Fruit fly (Drosophila melanogaster) whole organism, embryonic: ENCODE data around the gene CG10147.

ENCODE experiments used
- Awh ChIP-seq: fragments of 200-800 bp; sonication (Bioruptor generic); IDR thresholded peaks from 2 replicates; pipeline ENCODE4, ENCODE4 v1.3.6; 2022; ENCODE audit warnings: missing biosample characterization, missing genetic modification characterization
- Blimp-1 ChIP-seq: fragments of 200-800 bp; sonication (Bioruptor generic); optimal IDR thresholded peaks from 3 replicates; lab custom pipeline; 2018; ENCODE audit warnings: missing biosample characterization, missing genetic modification characterization, mild to moderate bottlenecking, moderate library complexity, missing genetic modification reagents
- Bteb2 ChIP-seq: fragments of 200-800 bp; sonication (Bioruptor generic); optimal IDR thresholded peaks from 2 replicates; lab custom pipeline; 2016; ENCODE audit warnings: missing biosample characterization, missing genetic modification characterization
- CG1024 ChIP-seq: fragments of 200-800 bp; sonication (Bioruptor generic); IDR thresholded peaks from 2 replicates; pipeline ENCODE4 v1.3.6; 2022; ENCODE audit warnings: missing biosample characterization, missing genetic modification characterization
- CG11723 ChIP-seq: fragments of 200-800 bp; sonication (Bioruptor generic); optimal IDR thresholded peaks from 2 replicates; lab custom pipeline; 2017; ENCODE audit warnings: missing biosample characterization, mild to moderate bottlenecking, missing genetic modification characterization
- CG12659 ChIP-seq: fragments of 200-800 bp; sonication (Bioruptor generic); optimal IDR thresholded peaks from 3 replicates; lab custom pipeline; 2017; ENCODE audit warnings: mild to moderate bottlenecking, missing biosample characterization, missing genetic modification reagents, missing genetic modification characterization
- CG13123 ChIP-seq: fragments of 200-800 bp; sonication (Bioruptor generic); optimal IDR thresholded peaks from 2 replicates; lab custom pipeline; 2016; ENCODE audit warnings: missing biosample characterization, missing genetic modification characterization
- CG14965 ChIP-seq: fragments of 200-800 bp; sonication (Bioruptor generic); optimal IDR thresholded peaks from 2 replicates; lab custom pipeline; 2016; ENCODE audit warnings: missing biosample characterization, missing genetic modification characterization, borderline replicate concordance
- CG17568 ChIP-seq: fragments of 200-800 bp; sonication (Bioruptor generic); optimal IDR thresholded peaks from 2 replicates; lab custom pipeline; 2018; ENCODE audit warnings: missing biosample characterization, mild to moderate bottlenecking, missing genetic modification characterization, moderate library complexity
- CG3065 ChIP-seq: fragments of 200-800 bp; sonication (Bioruptor generic); optimal IDR thresholded peaks from 2 replicates; lab custom pipeline; 2016; ENCODE audit warnings: missing biosample characterization, missing genetic modification characterization
- CG3726 ChIP-seq: fragments of 200-800 bp; sonication (Bioruptor generic); IDR thresholded peaks from 3 replicates; pipeline ENCODE4, ENCODE4 v1.3.6; 2022; ENCODE audit warnings: missing biosample characterization, missing genetic modification characterization
- CG4328 ChIP-seq: fragments of 200-800 bp; sonication (Bioruptor generic); optimal IDR thresholded peaks from 3 replicates; lab custom pipeline; 2017; ENCODE audit warnings: missing biosample characterization, missing genetic modification reagents, missing genetic modification characterization
- CG6689 ChIP-seq: fragments of 200-800 bp; sonication (Bioruptor generic); IDR thresholded peaks from 2 replicates; pipeline ENCODE4 v1.3.6; 2022; ENCODE audit warnings: missing biosample characterization, missing genetic modification characterization
- CG7928 ChIP-seq: fragments of 200-800 bp; sonication (Bioruptor generic); optimal IDR thresholded peaks from 2 replicates; lab custom pipeline; 2017; ENCODE audit warnings: missing biosample characterization, mild to moderate bottlenecking, missing genetic modification characterization
- CG8944 ChIP-seq: fragments of 200-800 bp; sonication (Bioruptor generic); optimal IDR thresholded peaks from 3 replicates; lab custom pipeline; 2016; ENCODE audit warnings: missing biosample characterization, missing genetic modification characterization
- CG9876 ChIP-seq: fragments of 200-800 bp; sonication (Bioruptor generic); optimal IDR thresholded peaks from 2 replicates; lab custom pipeline; 2016; ENCODE audit warnings: missing biosample characterization, missing genetic modification characterization
- Dbx ChIP-seq: fragments of 200-800 bp; sonication (Bioruptor generic); IDR thresholded peaks from 3 replicates; pipeline ENCODE4 v1.3.6; 2022; ENCODE audit warnings: missing biosample characterization, missing genetic modification characterization
- Dfd ChIP-seq, 2 experiments: fragments of >200 bp; optimal IDR thresholded peaks; 2 replicates each; lab custom pipeline; 2017; ENCODE audit warnings: missing biosample characterization in 2 of 2, missing genetic modification characterization in 2 of 2
- Hr51 ChIP-seq, 2 experiments: fragments of 200-800 bp; sonication (Bioruptor generic); optimal IDR thresholded peaks; 2 replicates in 1 of 2; 3 replicates in 1 of 2; lab custom pipeline; 2016 to 2018; ENCODE audit warnings: missing biosample characterization in 2 of 2, missing genetic modification characterization in 2 of 2, mild to moderate bottlenecking in 1 of 2, moderate library complexity in 1 of 2
- MESR4 ChIP-seq: fragments of 200-800 bp; sonication (Bioruptor generic); optimal IDR thresholded peaks from 2 replicates; lab custom pipeline; 2018; ENCODE audit warnings: missing biosample characterization, mild to moderate bottlenecking, missing genetic modification characterization, moderate library complexity
- NK7.1 ChIP-seq: fragments of 200-800 bp; sonication (Bioruptor generic); optimal IDR thresholded peaks from 3 replicates; lab custom pipeline; 2016; ENCODE audit warnings: missing biosample characterization, missing genetic modification characterization
- Xbp1 ChIP-seq: fragments of 200-800 bp; sonication (Bioruptor generic); optimal IDR thresholded peaks from 3 replicates; lab custom pipeline; 2016; ENCODE audit warnings: missing biosample characterization, mild to moderate bottlenecking, missing genetic modification characterization
- abd-A ChIP-seq: fragments of 200-800 bp; sonication (Bioruptor generic); optimal IDR thresholded peaks from 3 replicates; lab custom pipeline; 2019; ENCODE audit warnings: missing biosample characterization, mild to moderate bottlenecking, missing genetic modification characterization, moderate library complexity
- bsh ChIP-seq, 2 experiments: fragments of 200-800 bp; sonication (Bioruptor generic); optimal IDR thresholded peaks; 2 replicates each; lab custom pipeline; 2017 to 2018; ENCODE audit warnings: mild to moderate bottlenecking in 2 of 2, missing biosample characterization in 2 of 2, missing genetic modification characterization in 2 of 2, moderate library complexity in 1 of 2
- chif ChIP-seq, 2 experiments: fragments of 200-800 bp; sonication (Bioruptor generic); optimal IDR thresholded peaks; 3 replicates each; lab custom pipeline; 2016; ENCODE audit warnings: missing biosample characterization in 2 of 2, missing genetic modification characterization in 2 of 2
- chm ChIP-seq: fragments of 200-800 bp; sonication (Bioruptor generic); IDR thresholded peaks from 2 replicates; pipeline ENCODE4 v1.3.6; 2022; ENCODE audit warnings: missing biosample characterization, missing genetic modification characterization
- chn ChIP-seq: fragments of 200-800 bp; sonication (Bioruptor generic); optimal IDR thresholded peaks from 2 replicates; lab custom pipeline; 2016; ENCODE audit warnings: missing biosample characterization, missing genetic modification characterization
- ci ChIP-seq: fragments of 200-800 bp; sonication (Bioruptor generic); IDR thresholded peaks from 3 replicates; pipeline ENCODE4 v1.3.6; 2022; ENCODE audit warnings: missing biosample characterization, missing genetic modification characterization
- corto ChIP-seq: fragments of 200-800 bp; sonication (Bioruptor generic); optimal IDR thresholded peaks from 2 replicates; lab custom pipeline; 2016; ENCODE audit warnings: missing biosample characterization, mild to moderate bottlenecking, missing genetic modification characterization, moderate library complexity
- croc ChIP-seq: fragments of 200-800 bp; sonication (Bioruptor generic); conservative IDR thresholded peaks from 3 replicates; pipeline ENCODE4 v1.3.6; 2022; ENCODE audit warnings: missing biosample characterization, missing genetic modification characterization
- crol ChIP-seq: fragments of 200-800 bp; sonication (Bioruptor generic); IDR thresholded peaks from 2 replicates; pipeline ENCODE4 v1.3.6; 2022; ENCODE audit warnings: missing biosample characterization, missing genetic modification characterization
- dimm ChIP-seq: fragments of 200-800 bp; sonication (Bioruptor generic); IDR thresholded peaks from 2 replicates; pipeline ENCODE4 v1.3.6; 2022; ENCODE audit warnings: missing biosample characterization, missing genetic modification characterization
- exex ChIP-seq: fragments of 200-800 bp; sonication (Bioruptor generic); optimal IDR thresholded peaks from 4 replicates; lab custom pipeline; 2018; ENCODE audit warnings: missing biosample characterization, mild to moderate bottlenecking, missing genetic modification characterization, moderate library complexity
- gfzf ChIP-seq: fragments of 200-800 bp; sonication (Bioruptor generic); optimal IDR thresholded peaks from 2 replicates; lab custom pipeline; 2016; ENCODE audit warnings: missing biosample characterization, mild to moderate bottlenecking, missing genetic modification characterization, moderate library complexity
- hbn ChIP-seq: fragments of 200-800 bp; sonication (Bioruptor generic); IDR thresholded peaks from 2 replicates; pipeline ENCODE4 v1.3.6; 2022; ENCODE audit warnings: missing biosample characterization, missing genetic modification characterization; ENCODE audit not compliant: partially characterized antibody
- jumu ChIP-seq: fragments of 200-800 bp; sonication (Bioruptor generic); optimal IDR thresholded peaks from 3 replicates; lab custom pipeline; 2016; ENCODE audit warnings: missing biosample characterization, missing genetic modification characterization
- luna ChIP-seq: fragments of 200-800 bp; sonication (Bioruptor generic); optimal IDR thresholded peaks from 2 replicates; lab custom pipeline; 2016; ENCODE audit warnings: missing biosample characterization, missing genetic modification characterization
- oc ChIP-seq: fragments of 200-800 bp; sonication (Bioruptor generic); optimal IDR thresholded peaks from 2 replicates; lab custom pipeline; 2018; ENCODE audit warnings: missing biosample characterization, mild to moderate bottlenecking, missing genetic modification characterization, moderate library complexity
- pum ChIP-seq: fragments of 200-800 bp; sonication (Bioruptor generic); optimal IDR thresholded peaks from 2 replicates; lab custom pipeline; 2016; ENCODE audit warnings: missing biosample characterization, missing genetic modification characterization
- pzg ChIP-seq: fragments of 200-800 bp; sonication (Bioruptor generic); optimal IDR thresholded peaks from 3 replicates; lab custom pipeline; 2018; ENCODE audit warnings: missing biosample characterization, mild to moderate bottlenecking, missing genetic modification characterization, moderate library complexity
- run ChIP-seq: fragments of 200-800 bp; sonication (Bioruptor generic); optimal IDR thresholded peaks from 3 replicates; lab custom pipeline; 2018; ENCODE audit warnings: missing biosample characterization, mild to moderate bottlenecking, missing genetic modification characterization
- sima ChIP-seq: fragments of 200-800 bp; sonication (Bioruptor generic); optimal IDR thresholded peaks from 2 replicates; lab custom pipeline; 2016; ENCODE audit warnings: missing biosample characterization, missing genetic modification characterization
- so ChIP-seq: fragments of 200-800 bp; sonication (Bioruptor generic); IDR thresholded peaks from 3 replicates; pipeline ENCODE4 v1.3.6; 2022; ENCODE audit warnings: missing biosample characterization, missing genetic modification characterization
- sqz ChIP-seq: fragments of 200-800 bp; sonication (Bioruptor generic); optimal IDR thresholded peaks from 3 replicates; lab custom pipeline; 2018; ENCODE audit warnings: missing biosample characterization, mild to moderate bottlenecking, missing genetic modification characterization
- zen2 ChIP-seq: fragments of 200-800 bp; sonication (Bioruptor generic); IDR thresholded peaks from 3 replicates; pipeline ENCODE4 v1.3.6; 2022; ENCODE audit warnings: missing biosample characterization, missing genetic modification characterization; ENCODE audit not compliant: partially characterized antibody
- zf30C ChIP-seq: fragments of 200-800 bp; sonication (Bioruptor generic); optimal IDR thresholded peaks from 3 replicates; lab custom pipeline; 2018; ENCODE audit warnings: missing biosample characterization, mild to moderate bottlenecking, missing genetic modification characterization

The CG10147 gene

DNA sequence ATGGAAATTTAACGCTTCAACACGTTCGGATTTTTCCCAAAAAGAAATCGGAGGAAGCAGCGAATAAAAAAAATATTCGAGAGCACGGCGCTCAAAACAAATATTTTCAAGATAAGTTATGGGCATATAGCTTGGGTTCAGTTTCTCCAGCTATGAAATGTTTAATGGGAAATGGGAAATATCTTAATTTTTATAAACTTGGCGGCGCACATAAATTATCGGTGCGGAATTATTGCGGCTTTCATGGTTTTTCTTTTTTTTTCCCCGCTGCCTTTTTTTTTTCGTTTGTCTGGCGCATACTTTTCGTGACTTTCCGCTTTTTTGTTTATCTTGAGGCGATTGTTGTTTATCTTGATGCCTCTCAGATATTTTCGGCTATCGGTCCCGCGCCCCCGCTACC lies 9.8 kb upstream of the CG10147 start (continued):
- TF ChIP-seq Dfd (GFP tag; optimal IDR thresholded peaks at IDR 0.05; lab: Kevin White, UChicago) (no peak), CG9876 (GFP tag; lab: Kevin White, UChicago) (no peak), NK7.1 (GFP tag; lab: Kevin White, UChicago) (no peak), CG7928 (no peak), Hr51 (GFP tag; optimal IDR thresholded peaks at IDR 0.05; lab: Kevin White, UChicago) (no peak), zen2 (no peak), CG11723 (GFP tag; lab: Kevin White, UChicago) (no peak), corto (GFP tag; lab: Kevin White, UChicago) (no peak), chn (GFP tag; lab: Kevin White, UChicago) (no peak), gfzf (GFP tag; lab: Kevin White, UChicago) (no peak), CG12659 (no peak), CG3065 (GFP tag; lab: Kevin White, UChicago) (no peak), run (tag; lab: Kevin White, UChicago) (peak; percentile 38), sqz (GFP tag; lab: Kevin White, UChicago) (peak; percentile 77), bsh (GFP tag; optimal IDR thresholded peaks at IDR 0.05; lab: Kevin White, UChicago) (no peak), CG8944 (GFP tag; lab: Kevin White, UChicago) (no peak), ci (GFP tag; lab: Robert Waterston, UW) (peak; percentile 23; the same call in 1 of the 3 replicates), Dbx (GFP tag; lab: Robert Waterston, UW) (no peak), luna (GFP tag; lab: Kevin White, UChicago) (no peak), Xbp1 (no peak), chm (peak; percentile 25; the same call in 1 of the 2 replicates), CG1024 (GFP tag; lab: Robert Waterston, UW) (no peak), jumu (GFP tag; lab: Kevin White, UChicago) (no peak), zf30C (no peak), dimm (GFP tag; lab: Robert Waterston, UW) (no peak), CG13123 (GFP tag; lab: Kevin White, UChicago) (no peak), so (no peak), MESR4 (GFP tag; lab: Kevin White, UChicago) (no peak), exex (tag; lab: Kevin White, UChicago) (no peak), sima (GFP tag; lab: Kevin White, UChicago) (no peak), chif (GFP tag; optimal IDR thresholded peaks at IDR 0.05; lab: Kevin White, UChicago) (no peak), Blimp-1 (GFP tag; lab: Kevin White, UChicago) (no peak), Awh (no peak), croc (GFP tag; lab: Robert Waterston, UW) (no peak), CG3726 (GFP tag; lab: Robert Waterston, UW) (no peak), Bteb2 (no peak), CG6689 (GFP tag; lab: Robert Waterston, UW) (no peak), abd-A (tag; lab: Kevin White, UChicago) (peak; percentile 67), oc (tag; lab: Kevin White, UChicago) (peak; percentile 32), crol (GFP tag; lab: Robert Waterston, UW) (peak; percentile 51; the same call in 1 of the 2 replicates), CG17568 (GFP tag; lab: Kevin White, UChicago) (no peak), CG14965 (GFP tag; lab: Kevin White, UChicago) (no peak), pum (GFP tag; lab: Kevin White, UChicago) (no peak), pzg (no peak), CG4328 (GFP tag; lab: Kevin White, UChicago) (no peak), hbn (GFP tag; lab: Robert Waterston, UW) (no peak)
